Fruit fly (Drosophila melanogaster) whole organism, embryonic: ENCODE results near the gene tai.

Experiments used
- Asciz ChIP-seq: fragments of 200-800 bp; sonication (Bioruptor generic); optimal IDR thresholded peaks from 2 replicates; lab custom pipeline; 2017; ENCODE audit warnings: missing biosample characterization, mild to moderate bottlenecking, missing genetic modification characterization, missing genetic modification reagents
- Bdp1 ChIP-seq: fragments of 200-800 bp; sonication (Bioruptor generic); optimal IDR thresholded peaks from 3 replicates; lab custom pipeline; 2016; ENCODE audit warnings: missing biosample characterization, missing genetic modification characterization
- Bteb2 ChIP-seq: fragments of 200-800 bp; sonication (Bioruptor generic); optimal IDR thresholded peaks from 2 replicates; lab custom pipeline; 2016; ENCODE audit warnings: missing biosample characterization, missing genetic modification characterization
- CG10147 ChIP-seq: fragments of 200-800 bp; sonication (Bioruptor generic); optimal IDR thresholded peaks from 2 replicates; lab custom pipeline; 2019; ENCODE audit warnings: missing biosample characterization, mild to moderate bottlenecking, missing genetic modification characterization, moderate library complexity
- CG31365 ChIP-seq: fragments of 200-800 bp; sonication (Bioruptor generic); optimal IDR thresholded peaks from 2 replicates; lab custom pipeline; 2018; ENCODE audit warnings: missing biosample characterization, mild to moderate bottlenecking, missing genetic modification characterization
- CG32767 ChIP-seq: fragments of 200-800 bp; sonication (Bioruptor generic); IDR thresholded peaks from 2 replicates; pipeline ENCODE4 v1.3.6; 2022; ENCODE audit warnings: missing biosample characterization, missing genetic modification characterization
- CG33213 ChIP-seq: fragments of 200-800 bp; sonication (Bioruptor generic); optimal IDR thresholded peaks from 3 replicates; lab custom pipeline; 2016; ENCODE audit warnings: missing biosample characterization, missing genetic modification characterization
- CG34376 ChIP-seq: fragments of 200-800 bp; sonication (Bioruptor generic); optimal IDR thresholded peaks from 2 replicates; lab custom pipeline; 2018; ENCODE audit warnings: missing biosample characterization, mild to moderate bottlenecking, missing genetic modification characterization
- CG3995 ChIP-seq: fragments of 200-800 bp; sonication (Bioruptor generic); optimal IDR thresholded peaks from 3 replicates; lab custom pipeline; 2016; ENCODE audit warnings: missing biosample characterization, missing genetic modification characterization
- CG6272 ChIP-seq: fragments of 200-800 bp; sonication (Bioruptor generic); IDR thresholded peaks from 2 replicates; pipeline ENCODE4 v1.3.6; 2022; ENCODE audit warnings: missing biosample characterization, missing genetic modification characterization
- CG7839 ChIP-seq: fragments of 200-800 bp; sonication (Bioruptor generic); optimal IDR thresholded peaks from 3 replicates; lab custom pipeline; 2018; ENCODE audit warnings: missing biosample characterization, mild to moderate bottlenecking, missing genetic modification characterization, moderate library complexity
- CG9727 ChIP-seq: fragments of 200-800 bp; sonication (Bioruptor generic); optimal IDR thresholded peaks from 3 replicates; lab custom pipeline; 2017; ENCODE audit warnings: missing biosample characterization, mild to moderate bottlenecking, missing genetic modification characterization
- Fer1 ChIP-seq: fragments of 200-800 bp; sonication (Bioruptor generic); optimal IDR thresholded peaks from 2 replicates; lab custom pipeline; 2017; ENCODE audit warnings: missing biosample characterization, mild to moderate bottlenecking, missing genetic modification characterization
- H15 ChIP-seq: fragments of 200-800 bp; sonication (Bioruptor generic); IDR thresholded peaks from 3 replicates; pipeline ENCODE4 v1.3.6; 2022; ENCODE audit warnings: missing biosample characterization, missing genetic modification characterization
- HLH54F ChIP-seq: fragments of 200-800 bp; sonication (Bioruptor generic); optimal IDR thresholded peaks from 3 replicates; lab custom pipeline; 2016; ENCODE audit warnings: missing biosample characterization, missing genetic modification characterization
- HmgZ ChIP-seq: fragments of 200-800 bp; sonication (Bioruptor generic); optimal IDR thresholded peaks from 2 replicates; lab custom pipeline; 2018; ENCODE audit warnings: missing biosample characterization, mild to moderate bottlenecking, missing genetic modification characterization
- MTF-1 ChIP-seq: fragments of 200-800 bp; sonication (Bioruptor generic); optimal IDR thresholded peaks from 2 replicates; lab custom pipeline; 2018; ENCODE audit warnings: missing biosample characterization, mild to moderate bottlenecking, missing genetic modification characterization, borderline replicate concordance
- Med ChIP-seq: fragments of 200-800 bp; sonication (Bioruptor generic); peaks from one replicate; lab custom pipeline; 2016; ENCODE audit warnings: missing biosample characterization, missing genetic modification characterization, mild to moderate bottlenecking, inconsistent platforms, moderate library complexity
- Mrtf ChIP-seq: fragments of 200-800 bp; sonication (Bioruptor generic); IDR thresholded peaks from 3 replicates; pipeline ENCODE4 v1.3.6; 2022; ENCODE audit warnings: missing biosample characterization, missing genetic modification characterization
- Nf-YB ChIP-seq: fragments of 200-800 bp; sonication (Bioruptor generic); optimal IDR thresholded peaks from 3 replicates; lab custom pipeline; 2019; ENCODE audit warnings: missing biosample characterization, mild to moderate bottlenecking, missing genetic modification characterization, moderate library complexity
- Opbp ChIP-seq: fragments of 200-800 bp; sonication (Bioruptor generic); IDR thresholded peaks from 3 replicates; pipeline ENCODE4 v1.3.6; 2022; ENCODE audit warnings: missing biosample characterization, missing genetic modification characterization; ENCODE audit not compliant: partially characterized antibody
- Pdp1 ChIP-seq, 2 experiments: fragments of 200-800 bp; sonication (Bioruptor generic); optimal IDR thresholded peaks; 3 replicates each; lab custom pipeline; 2016; ENCODE audit warnings: missing biosample characterization in 2 of 2, missing genetic modification characterization in 2 of 2, mild to moderate bottlenecking in 1 of 2, moderate library complexity in 1 of 2
- Rx ChIP-seq: fragments of 200-800 bp; sonication (Bioruptor generic); IDR thresholded peaks from 2 replicates; pipeline ENCODE4 v1.3.6; 2022; ENCODE audit warnings: missing biosample characterization, missing genetic modification characterization
- Six4 ChIP-seq: fragments of 200-800 bp; sonication (Bioruptor generic); optimal IDR thresholded peaks from 2 replicates; lab custom pipeline; 2016; ENCODE audit warnings: missing biosample characterization, missing genetic modification characterization
- TFAM ChIP-seq: fragments of 200-800 bp; sonication (Bioruptor generic); optimal IDR thresholded peaks from 2 replicates; lab custom pipeline; 2017; ENCODE audit warnings: missing biosample characterization, missing genetic modification characterization, inconsistent platforms
- ab ChIP-seq: fragments of 200-800 bp; sonication (Bioruptor generic); optimal IDR thresholded peaks from 2 replicates; lab custom pipeline; 2016; ENCODE audit warnings: missing biosample characterization, missing genetic modification characterization
- abd-A ChIP-seq: fragments of 200-800 bp; sonication (Bioruptor generic); optimal IDR thresholded peaks from 3 replicates; lab custom pipeline; 2019; ENCODE audit warnings: missing biosample characterization, mild to moderate bottlenecking, missing genetic modification characterization, moderate library complexity
- bbx ChIP-seq: fragments of 200-800 bp; sonication (Bioruptor generic); IDR thresholded peaks from 2 replicates; pipeline ENCODE4 v1.3.6; 2022; ENCODE audit warnings: missing biosample characterization, missing genetic modification characterization; ENCODE audit not compliant: partially characterized antibody
- br ChIP-seq: fragments of >200 bp; optimal IDR thresholded peaks from 2 replicates; lab custom pipeline; 2017
- chinmo ChIP-seq: fragments of 200-800 bp; sonication (Bioruptor generic); IDR thresholded peaks from 4 replicates; pipeline ENCODE4 v1.3.6; 2022; ENCODE audit warnings: missing biosample characterization, missing genetic modification characterization; ENCODE audit not compliant: partially characterized antibody
- chm ChIP-seq: fragments of 200-800 bp; sonication (Bioruptor generic); IDR thresholded peaks from 2 replicates; pipeline ENCODE4 v1.3.6; 2022; ENCODE audit warnings: missing biosample characterization, missing genetic modification characterization
- cwo ChIP-seq: fragments of 200-800 bp; sonication (Bioruptor generic); optimal IDR thresholded peaks from 3 replicates; lab custom pipeline; 2017; ENCODE audit warnings: missing biosample characterization, missing genetic modification characterization, mild to moderate bottlenecking, moderate library complexity, missing genetic modification reagents
- emc ChIP-seq: fragments of 200-800 bp; sonication (Bioruptor generic); optimal IDR thresholded peaks from 2 replicates; lab custom pipeline; 2016; ENCODE audit warnings: missing biosample characterization, missing genetic modification characterization
- fru ChIP-seq: fragments of >200 bp; optimal IDR thresholded peaks from 2 replicates; lab custom pipeline; 2017
- h ChIP-seq: fragments of >200 bp; optimal IDR thresholded peaks from 2 replicates; lab custom pipeline; 2017
- kay ChIP-seq: fragments of 200-800 bp; sonication (Bioruptor generic); optimal IDR thresholded peaks from 2 replicates; lab custom pipeline; 2016; ENCODE audit warnings: missing biosample characterization, missing genetic modification characterization
- klu ChIP-seq: fragments of 200-800 bp; sonication (Bioruptor generic); IDR thresholded peaks from 2 replicates; pipeline ENCODE4 v1.3.6; 2022; ENCODE audit warnings: missing biosample characterization, missing genetic modification characterization
- kni ChIP-seq: fragments of 200-800 bp; sonication (Bioruptor generic); optimal IDR thresholded peaks from 3 replicates; lab custom pipeline; 2017; ENCODE audit warnings: mild to moderate bottlenecking, missing biosample characterization, missing genetic modification reagents, missing genetic modification characterization
- lab ChIP-seq: fragments of 200-800 bp; sonication (Bioruptor generic); optimal IDR thresholded peaks from 3 replicates; lab custom pipeline; 2017; ENCODE audit warnings: missing biosample characterization, missing genetic modification characterization, mild to moderate bottlenecking, moderate library complexity, missing genetic modification reagents
- pb ChIP-seq: fragments of 200-800 bp; sonication (Bioruptor generic); optimal IDR thresholded peaks from 3 replicates; lab custom pipeline; 2016; ENCODE audit warnings: missing biosample characterization, missing genetic modification characterization
- rib ChIP-seq: fragments of 200-800 bp; sonication (Bioruptor generic); IDR thresholded peaks from 2 replicates; pipeline ENCODE4 v1.3.6; 2022; ENCODE audit warnings: missing biosample characterization, missing genetic modification characterization
- ro ChIP-seq: fragments of 200-800 bp; sonication (Bioruptor generic); IDR thresholded peaks from 2 replicates; pipeline ENCODE4 v1.3.6; 2022; ENCODE audit warnings: missing biosample characterization, missing genetic modification characterization
- slbo ChIP-seq: fragments of 200-800 bp; sonication (Bioruptor generic); IDR thresholded peaks from 2 replicates; pipeline ENCODE4 v1.3.6; 2022; ENCODE audit warnings: missing biosample characterization, missing genetic modification characterization
- tll ChIP-seq, 2 experiments: fragments of 200-800 bp in 1 of 2; fragments of >200 bp in 1 of 2; sonication (Bioruptor generic) in 1 of 2; optimal IDR thresholded peaks; 2 replicates each; lab custom pipeline; 2017 to 2019; ENCODE audit warnings: missing biosample characterization in 2 of 2, missing genetic modification characterization in 2 of 2, mild to moderate bottlenecking in 1 of 2, moderate library complexity in 1 of 2
- trem ChIP-seq: fragments of 200-800 bp; optimal IDR thresholded peaks from 3 replicates; lab custom pipeline; 2019; ENCODE audit warnings: missing biosample characterization, mild to moderate bottlenecking, missing genetic modification characterization, moderate library complexity
- twi ChIP-seq: fragments of 200-800 bp; optimal IDR thresholded peaks from 2 replicates; lab custom pipeline; 2019; ENCODE audit warnings: missing biosample characterization, mild to moderate bottlenecking, missing genetic modification characterization, moderate library complexity
- wek ChIP-seq: fragments of 200-800 bp; sonication (Bioruptor generic); optimal IDR thresholded peaks from 3 replicates; lab custom pipeline; 2018; ENCODE audit warnings: missing biosample characterization, mild to moderate bottlenecking, missing genetic modification characterization, moderate library complexity
- zen ChIP-seq: fragments of 200-800 bp; sonication (Bioruptor generic); optimal IDR thresholded peaks from 3 replicates; lab custom pipeline; 2018; ENCODE audit warnings: missing biosample characterization, mild to moderate bottlenecking, missing genetic modification characterization, moderate library complexity
- zfh1 ChIP-seq: fragments of 200-800 bp; sonication (Bioruptor generic); IDR thresholded peaks from 3 replicates; pipeline ENCODE4 v1.3.6; 2022; ENCODE audit warnings: missing biosample characterization, missing genetic modification characterization

tai gene

DNA sequence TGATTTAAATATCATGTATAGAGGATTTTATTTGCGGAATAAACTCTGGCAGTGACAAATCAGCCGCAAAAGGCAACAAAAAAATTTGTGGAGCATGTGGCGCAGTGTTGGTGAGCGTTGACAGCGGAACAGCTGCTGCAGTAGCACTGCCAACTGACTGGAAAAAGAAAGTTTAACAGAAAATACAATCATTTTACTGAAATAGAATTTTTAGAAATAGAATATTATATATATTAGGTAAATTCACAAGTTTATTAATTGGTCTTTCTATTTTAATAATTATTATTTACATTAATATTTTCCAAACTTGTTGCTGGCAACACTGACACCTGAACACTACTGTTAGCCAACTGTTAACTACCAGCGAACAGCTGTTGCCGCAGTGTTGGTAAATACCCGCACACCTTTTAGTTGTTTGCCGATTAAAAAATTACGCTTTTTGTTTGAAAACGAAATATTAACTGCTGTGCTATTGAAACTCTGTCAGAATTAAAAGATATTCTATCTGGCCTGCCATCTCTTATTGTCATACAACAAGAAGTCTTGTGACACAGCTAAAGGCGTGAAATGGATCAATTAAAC, at the start of gene tai, which contains the start of gene CG9586 (continued):
- TF ChIP-seq ab (GFP tag; lab: Kevin White, UChicago) (peak; percentile 21), CG6272 (peak; percentile 73; the same call in 1 of the 2 replicates), CG3995 (peak; percentile 31), Nf-YB (peak; percentile 72), cwo (GFP tag; lab: Kevin White, UChicago) (peak; percentile 71), CG32767 (GFP tag; lab: Robert Waterston, UW) (peak; percentile 85), Bteb2 (GFP tag; lab: Kevin White, UChicago) (no peak), twi (tag; lab: Kevin White, UChicago) (peak; percentile 79), ro (GFP tag; lab: Robert Waterston, UW) (0 out of 2 replicates have a peak, but pooled peaks have one; percentile 36), br (lab: Kevin White, UChicago) (no peak), Mrtf (GFP tag; lab: Robert Waterston, UW) (no peak), CG10147 (GFP tag; lab: Kevin White, UChicago) (peak; percentile 76), chm (peak; percentile 27; the same call in 1 of the 2 replicates), h (lab: Kevin White, UChicago) (no peak), TFAM (GFP tag; lab: Kevin White, UChicago) (no peak), CG34376 (GFP tag; lab: Kevin White, UChicago) (peak; percentile 38), CG9727 (peak; percentile 89), HmgZ (tag; lab: Kevin White, UChicago) (peak; percentile 78), HLH54F (GFP tag; lab: Kevin White, UChicago) (no peak), CG31365 (tag; lab: Kevin White, UChicago) (no peak), Fer1 (GFP tag; lab: Kevin White, UChicago) (peak; percentile 89), Six4 (GFP tag; lab: Kevin White, UChicago) (peak; percentile 83), klu (GFP tag; lab: Robert Waterston, UW) (peak; percentile 72; the same call in 1 of the 2 replicates), Opbp (GFP tag; lab: Robert Waterston, UW) (no peak; the same call in 1 of the 3 replicates), bbx (peak; percentile 45; the same call in 1 of the 2 replicates), lab (GFP tag; lab: Kevin White, UChicago) (peak; percentile 91), CG33213 (GFP tag; lab: Kevin White, UChicago) (peak; percentile 20), trem (peak; percentile 100), fru (no peak), MTF-1 (GFP tag; lab: Kevin White, UChicago) (peak; percentile 63), emc (no peak), Rx (GFP tag; lab: Robert Waterston, UW) (no peak), wek (GFP tag; lab: Kevin White, UChicago) (no peak), Asciz (GFP tag; lab: Kevin White, UChicago) (peak; percentile 76), Pdp1 (GFP tag; optimal IDR thresholded peaks at IDR 0.05; lab: Kevin White, UChicago) (peak; percentile 4 to 53), CG7839 (tag; lab: Kevin White, UChicago) (peak; percentile 84), Bdp1 (GFP tag; lab: Kevin White, UChicago) (peak; percentile 54), Med (GFP tag; lab: Kevin White, UChicago) (peak; percentile 90)
- TF ChIP-seq, all 482 proteins: peak for 355

DNA sequence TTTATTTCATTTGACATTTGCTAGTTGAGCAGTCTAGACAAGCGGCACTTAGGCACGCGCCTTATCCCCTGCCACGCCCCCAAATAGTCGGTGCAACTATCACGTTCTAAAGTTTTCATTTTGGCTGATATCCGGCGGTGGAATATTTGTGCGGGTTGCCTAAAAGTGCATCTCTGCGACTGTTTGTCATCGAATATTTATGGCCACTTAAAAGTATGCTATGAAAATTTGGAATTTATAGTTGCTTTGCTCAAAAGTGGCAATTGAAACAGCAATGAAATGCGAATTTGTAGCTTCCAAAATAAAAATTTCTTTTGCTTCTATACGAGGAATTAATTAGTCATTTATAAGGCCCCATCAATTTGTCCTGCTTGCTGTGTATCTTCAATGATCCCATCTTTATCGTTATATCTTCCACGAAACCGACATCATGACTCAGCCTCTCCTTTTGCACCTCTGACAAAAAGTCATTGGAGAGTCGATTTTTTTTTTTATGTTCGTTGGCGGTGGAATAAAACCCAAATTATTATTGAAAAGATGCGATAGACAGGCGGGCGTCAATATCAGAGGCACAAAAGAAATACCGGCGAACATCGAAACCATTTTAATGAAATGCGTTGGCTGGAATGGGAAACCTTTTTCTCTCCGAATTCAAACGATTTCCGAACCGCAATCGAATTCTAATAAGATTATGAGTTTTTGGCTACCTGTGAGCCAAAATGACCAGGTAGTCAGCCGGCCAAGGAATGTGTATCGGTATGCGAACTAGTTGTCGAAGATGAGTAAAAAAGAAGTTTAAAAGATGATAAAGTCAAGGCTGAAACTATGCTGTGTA, 45.9 kb upstream of the tai start:
- TF ChIP-seq kni (GFP tag; lab: Kevin White, UChicago) (peak; percentile 2), zfh1 (GFP tag; lab: Robert Waterston, UW) (no peak), zen (tag; lab: Kevin White, UChicago) (peak; percentile 12), H15 (GFP tag; lab: Robert Waterston, UW) (no peak), tll (GFP tag; optimal IDR thresholded peaks at IDR 0.05; lab: Kevin White, UChicago) (peak in 1 of 2 experiments; percentile 44), chinmo (GFP tag; lab: Robert Waterston, UW) (0 out of 4 replicates have a peak, but pooled peaks have one; percentile 31), rib (no peak), pb (no peak), kay (peak; percentile 3), Med (GFP tag; lab: Kevin White, UChicago) (peak; percentile 38), abd-A (tag; lab: Kevin White, UChicago) (peak; percentile 36), slbo (GFP tag; lab: Robert Waterston, UW) (no peak)
